Worm (Caenorhabditis elegans) whole organism, late embryonic: ENCODE results near the gene math-3.

Source experiments
- C08G9.2 ChIP-seq: sonication (generic microtip); optimal IDR thresholded peaks from 2 replicates; lab custom pipeline; 2016; ENCODE audit warnings: mild to moderate bottlenecking, missing genetic modification characterization, moderate library complexity, missing compliant biosample characterization
- C38D4.7 ChIP-seq: fragments of 200-800 bp; sonication (Bioruptor generic); optimal IDR thresholded peaks from 2 replicates; lab custom pipeline; 2018; ENCODE audit warnings: mild to moderate bottlenecking, missing genetic modification characterization, moderate library complexity, missing compliant biosample characterization
- K02D7.2 ChIP-seq: sonication (generic microtip); optimal IDR thresholded peaks from 2 replicates; lab custom pipeline; 2017; ENCODE audit warnings: mild to moderate bottlenecking, missing genetic modification characterization, missing compliant biosample characterization
- K09A11.1 ChIP-seq: sonication (generic microtip); optimal IDR thresholded peaks from 2 replicates; lab custom pipeline; 2017; ENCODE audit warnings: antibody characterized with exemption, mild to moderate bottlenecking, missing genetic modification characterization, missing compliant biosample characterization; ENCODE audit not compliant: insufficient read depth
- Y22D7AL.16 ChIP-seq: sonication (generic microtip); optimal IDR thresholded peaks from 2 replicates; lab custom pipeline; 2016; ENCODE audit warnings: missing genetic modification characterization, missing compliant biosample characterization
- ceh-22 ChIP-seq: sonication (generic microtip); optimal IDR thresholded peaks from 2 replicates; lab custom pipeline; 2017; ENCODE audit warnings: missing biosample characterization, missing genetic modification characterization
- ceh-30 ChIP-seq: fragments of 150-350 bp; optimal IDR thresholded peaks from 2 replicates; lab custom pipeline; 2014; ENCODE audit warnings: missing biosample characterization, missing genetic modification characterization
- ceh-31 ChIP-seq: sonication (generic microtip); optimal IDR thresholded peaks from 2 replicates; lab custom pipeline; 2016; ENCODE audit warnings: missing genetic modification characterization, missing compliant biosample characterization
- ceh-45 ChIP-seq: fragments of 200-800 bp; sonication (Bioruptor generic); IDR thresholded peaks from 2 replicates; pipeline ENCODE4 v1.3.6; 2022; ENCODE audit warnings: missing genetic modification reagents, missing genetic modification characterization, missing compliant biosample characterization
- fax-1 ChIP-seq: sonication (generic microtip); optimal IDR thresholded peaks from 2 replicates; lab custom pipeline; 2016; ENCODE audit warnings: missing genotype, missing genetic modification characterization, missing compliant biosample characterization
- fkh-10 ChIP-seq: fragments of 150-350 bp; optimal IDR thresholded peaks from 2 replicates; lab custom pipeline; 2014; ENCODE audit warnings: missing biosample characterization, missing genetic modification reagents, missing genetic modification characterization
- fkh-6 ChIP-seq: sonication (generic microtip); optimal IDR thresholded peaks from 2 replicates; lab custom pipeline; 2016; ENCODE audit warnings: missing genetic modification characterization, missing compliant biosample characterization
- gmeb-2 ChIP-seq: sonication (generic microtip); optimal IDR thresholded peaks from 2 replicates; lab custom pipeline; 2016; ENCODE audit warnings: missing genetic modification characterization, inconsistent platforms, missing compliant biosample characterization
- hlh-13 ChIP-seq: fragments of 200-800 bp; sonication (Bioruptor generic); optimal IDR thresholded peaks from 2 replicates; lab custom pipeline; 2018; ENCODE audit warnings: mild to moderate bottlenecking, missing genetic modification characterization, missing compliant biosample characterization
- hlh-30 ChIP-seq: sonication (generic microtip); optimal IDR thresholded peaks from 2 replicates; lab custom pipeline; 2017; ENCODE audit warnings: antibody characterized with exemption, missing genetic modification characterization, missing compliant biosample characterization; ENCODE audit not compliant: insufficient read depth
- hlh-6 ChIP-seq: sonication (generic microtip); optimal IDR thresholded peaks from 2 replicates; lab custom pipeline; 2016; ENCODE audit warnings: missing genotype, missing genetic modification characterization, missing compliant biosample characterization
- hlh-8 ChIP-seq: sonication (generic microtip); optimal IDR thresholded peaks from 2 replicates; lab custom pipeline; 2016; ENCODE audit warnings: missing genotype, missing genetic modification characterization, missing compliant biosample characterization
- lim-6 ChIP-seq: sonication (generic microtip); optimal IDR thresholded peaks from 2 replicates; lab custom pipeline; 2016; ENCODE audit warnings: missing genetic modification characterization, missing compliant biosample characterization
- nhr-11 ChIP-seq: fragments of 150-350 bp; optimal IDR thresholded peaks from 2 replicates; lab custom pipeline; 2014; ENCODE audit warnings: missing biosample characterization, missing genetic modification characterization
- nhr-232 ChIP-seq: sonication (generic microtip); optimal IDR thresholded peaks from 2 replicates; lab custom pipeline; 2016; ENCODE audit warnings: missing genetic modification characterization, missing compliant biosample characterization
- odd-2 ChIP-seq: sonication (generic microtip); optimal IDR thresholded peaks from 2 replicates; lab custom pipeline; 2017; ENCODE audit warnings: antibody characterized with exemption, mild to moderate bottlenecking, missing genetic modification characterization, missing compliant biosample characterization
- pag-3 ChIP-seq: sonication (generic microtip); optimal IDR thresholded peaks from 2 replicates; lab custom pipeline; 2016; ENCODE audit warnings: missing compliant biosample characterization, missing genetic modification characterization, borderline replicate concordance
- pax-1 ChIP-seq: fragments of 150-350 bp; optimal IDR thresholded peaks from 2 replicates; lab custom pipeline; 2014; ENCODE audit warnings: missing biosample characterization, missing genetic modification characterization
- pha-2 ChIP-seq: sonication (generic microtip); optimal IDR thresholded peaks from 2 replicates; lab custom pipeline; 2017; ENCODE audit warnings: mild to moderate bottlenecking, missing genetic modification characterization, missing compliant biosample characterization
- pha-4 ChIP-seq: fragments of 150-350 bp; optimal IDR thresholded peaks from 2 replicates; lab custom pipeline; 2018; ENCODE audit warnings: missing biosample characterization, missing genetic modification reagents, missing genetic modification characterization
- pqm-1 ChIP-seq: sonication (generic microtip); optimal IDR thresholded peaks from 2 replicates; lab custom pipeline; 2016; ENCODE audit warnings: missing genetic modification characterization, missing compliant biosample characterization
- pros-1 ChIP-seq: fragments of 150-350 bp; optimal IDR thresholded peaks from 2 replicates; lab custom pipeline; 2014; ENCODE audit warnings: missing biosample characterization, missing genetic modification reagents, missing genetic modification characterization
- ref-2 ChIP-seq: sonication (generic microtip); optimal IDR thresholded peaks from 2 replicates; lab custom pipeline; 2016; ENCODE audit warnings: missing genetic modification characterization, missing compliant biosample characterization
- rnt-1 ChIP-seq: sonication (generic microtip); optimal IDR thresholded peaks from 2 replicates; lab custom pipeline; 2016; ENCODE audit warnings: missing genetic modification characterization, missing compliant biosample characterization
- sox-2 ChIP-seq: fragments of 200-800 bp; sonication (Bioruptor generic); IDR thresholded peaks from 2 replicates; pipeline ENCODE4 v1.3.6; 2022; ENCODE audit warnings: missing genetic modification reagents, missing genetic modification characterization, missing compliant biosample characterization
- sox-4 ChIP-seq: sonication (generic microtip); optimal IDR thresholded peaks from 2 replicates; lab custom pipeline; 2017; ENCODE audit warnings: mild to moderate bottlenecking, missing genetic modification characterization, inconsistent platforms, missing compliant biosample characterization
- syd-9 ChIP-seq: sonication (generic microtip); optimal IDR thresholded peaks from 2 replicates; lab custom pipeline; 2016; ENCODE audit warnings: mild to moderate bottlenecking, missing genetic modification characterization, moderate library complexity, missing compliant biosample characterization
- tbx-7 ChIP-seq: sonication (generic microtip); optimal IDR thresholded peaks from 2 replicates; lab custom pipeline; 2016; ENCODE audit warnings: missing genotype, missing genetic modification characterization, missing compliant biosample characterization
- ttx-3 ChIP-seq: sonication (generic microtip); optimal IDR thresholded peaks from 2 replicates; lab custom pipeline; 2016; ENCODE audit warnings: missing genetic modification reagents, missing genetic modification characterization, missing compliant biosample characterization
- unc-42 ChIP-seq: sonication (generic microtip); optimal IDR thresholded peaks from 2 replicates; lab custom pipeline; 2016; ENCODE audit warnings: missing genotype, missing genetic modification characterization, missing compliant biosample characterization
- zip-5 ChIP-seq: sonication (generic microtip); optimal IDR thresholded peaks from 2 replicates; lab custom pipeline; 2016; ENCODE audit warnings: missing genetic modification characterization, missing compliant biosample characterization
- ztf-16 ChIP-seq: sonication (generic microtip); optimal IDR thresholded peaks from 2 replicates; lab custom pipeline; 2017; ENCODE audit warnings: missing genetic modification characterization, missing compliant biosample characterization

math-3 gene

DNA sequence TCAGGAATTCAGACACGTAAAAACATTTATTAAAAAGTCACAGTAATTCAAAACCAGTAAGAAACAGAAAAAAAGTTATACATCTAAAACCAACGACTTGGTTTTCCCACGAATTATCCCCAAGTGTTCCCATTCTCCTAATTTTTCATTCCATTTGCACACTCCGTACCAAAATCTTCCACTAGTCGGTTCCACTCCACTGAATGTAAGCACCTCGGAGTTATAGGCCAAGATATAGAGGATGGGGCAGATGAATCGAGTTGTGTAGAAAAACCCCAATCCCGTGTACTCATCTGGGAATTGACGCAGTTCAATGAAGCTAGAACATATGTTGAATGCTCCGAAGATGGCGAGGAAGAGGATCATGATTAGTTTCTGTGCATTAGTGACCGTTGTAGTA lies 15.3 kb downstream of the math-3 start:
- TF ChIP-seq zip-5 (tag; lab: Kevin White, UChicago) (no peak), C38D4.7 (GFP tag; lab: Kevin White, UChicago) (no peak), syd-9 (tag; lab: Kevin White, UChicago) (no peak), ztf-16 (no peak), pax-1 (tag; lab: Kevin White, UChicago) (no peak), pqm-1 (no peak), pha-2 (tag; lab: Kevin White, UChicago) (no peak), rnt-1 (tag; lab: Kevin White, UChicago) (no peak), unc-42 (tag; lab: Kevin White, UChicago) (no peak), fkh-6 (no peak), ceh-22 (tag; lab: Kevin White, UChicago) (no peak)

DNA sequence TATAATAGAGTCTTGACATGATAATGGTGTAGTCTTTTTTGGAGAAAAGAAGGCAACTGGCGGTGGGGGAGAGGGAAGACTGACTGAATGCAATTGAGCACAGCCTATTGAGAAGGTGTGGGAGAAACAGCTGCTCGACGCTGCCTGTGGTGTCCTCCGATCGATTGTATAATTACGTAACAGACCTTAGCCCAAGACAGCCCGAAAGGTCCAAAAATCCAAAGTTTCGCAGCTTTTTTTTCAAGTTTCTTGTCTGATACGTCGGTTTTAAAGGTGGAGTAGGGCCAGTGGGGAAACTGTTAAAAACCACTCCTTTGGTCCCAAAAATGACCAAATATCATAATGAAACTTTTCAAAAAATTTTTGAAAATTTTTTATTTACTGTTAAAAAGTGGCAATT lies 16.2 kb downstream of the math-3 start, which contains the start of the genes C08F1.6 and fbxb-13:
Gene C08F1.6 (minus strand): TSS at position 101 of the 400 bp plus-strand sequence.
Gene fbxb-13 (plus strand): TSS at position 191 of the 400 bp plus-strand sequence.
- TF ChIP-seq hlh-8 (tag; lab: Kevin White, UChicago) (no peak), sox-2 (GFP tag; lab: Robert Waterston, UW) (no peak), pha-4 (tag; lab: Kevin White, UChicago) (no peak), fax-1 (tag; lab: Kevin White, UChicago) (no peak), pag-3 (tag; lab: Kevin White, UChicago) (no peak), nhr-232 (no peak), ceh-31 (tag; lab: Kevin White, UChicago) (no peak), nhr-11 (no peak)

DNA sequence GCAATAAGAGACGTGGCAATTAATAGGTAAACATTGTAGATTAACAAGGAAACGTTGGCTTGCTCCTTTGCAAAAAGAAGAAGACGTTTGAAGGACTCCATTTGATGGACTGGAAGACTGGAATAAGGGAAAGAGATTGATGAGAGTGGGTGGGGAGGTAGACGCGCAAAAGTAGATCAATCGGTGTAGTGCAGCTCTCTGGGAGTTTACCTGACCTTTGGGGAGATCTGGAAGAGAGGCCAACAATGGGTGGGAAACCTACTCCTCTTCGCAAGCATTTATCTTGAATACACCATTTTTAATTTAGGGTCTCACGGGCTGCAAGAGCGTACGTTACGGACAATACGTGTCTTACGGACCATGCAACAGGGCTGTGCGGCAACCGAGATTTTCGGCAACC lies 34.5 kb downstream of the math-3 start, which contains the start of gene C08F1.12:
Gene C08F1.12 (minus strand): TSS at position 101 of the 400 bp plus-strand sequence.
- no peak for TF ChIP-seq ceh-31 (tag; lab: Kevin White, UChicago)
- no peak for TF ChIP-seq odd-2 (tag; lab: Kevin White, UChicago)
- TF ChIP-seq ceh-22 (tag; lab: Kevin White, UChicago), result no peak
- no peak for TF ChIP-seq C08G9.2 (tag; lab: Kevin White, UChicago)
- no peak for TF ChIP-seq unc-42 (tag; lab: Kevin White, UChicago)
- no peak for TF ChIP-seq pqm-1
- no peak for TF ChIP-seq Y22D7AL.16
- no peak for TF ChIP-seq ttx-3 (tag; lab: Kevin White, UChicago)
- no peak for TF ChIP-seq ref-2 (tag; lab: Kevin White, UChicago)
- TF ChIP-seq K09A11.1, result no peak
- TF ChIP-seq K02D7.2 (tag; lab: Kevin White, UChicago), result no peak
- TF ChIP-seq pha-2 (tag; lab: Kevin White, UChicago), result no peak

DNA sequence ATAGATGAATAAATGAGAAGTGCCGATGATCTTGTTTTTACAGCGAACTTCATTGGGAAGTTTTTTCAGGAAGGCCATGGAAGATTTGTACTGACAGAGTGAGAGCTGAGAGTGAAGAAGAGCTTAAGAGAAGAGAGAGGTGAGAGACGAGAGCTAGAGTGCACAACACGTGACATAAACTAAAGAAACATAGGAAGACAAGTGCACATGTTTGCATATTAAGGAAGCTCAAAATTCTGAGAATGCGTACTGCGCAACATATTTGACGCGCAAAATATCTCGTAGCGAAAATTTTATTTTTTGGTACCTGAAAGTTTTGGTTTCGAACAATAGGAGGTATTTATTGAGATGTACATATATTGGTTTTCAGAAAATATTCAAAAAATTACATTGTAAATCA lies 36.3 kb downstream of the math-3 start, which contains the start of gene C08F1.8:
Gene C08F1.8 (minus strand): TSS at position 101 of the 400 bp plus-strand sequence.
- TF ChIP-seq hlh-30 (tag; lab: Kevin White, UChicago) (peak; percentile 42), hlh-13 (GFP tag; lab: Kevin White, UChicago) (no peak), ceh-30 (tag; lab: Kevin White, UChicago) (no peak), gmeb-2 (no peak), sox-4 (tag; lab: Kevin White, UChicago) (no peak), syd-9 (tag; lab: Kevin White, UChicago) (no peak), lim-6 (tag; lab: Kevin White, UChicago) (no peak)

DNA sequence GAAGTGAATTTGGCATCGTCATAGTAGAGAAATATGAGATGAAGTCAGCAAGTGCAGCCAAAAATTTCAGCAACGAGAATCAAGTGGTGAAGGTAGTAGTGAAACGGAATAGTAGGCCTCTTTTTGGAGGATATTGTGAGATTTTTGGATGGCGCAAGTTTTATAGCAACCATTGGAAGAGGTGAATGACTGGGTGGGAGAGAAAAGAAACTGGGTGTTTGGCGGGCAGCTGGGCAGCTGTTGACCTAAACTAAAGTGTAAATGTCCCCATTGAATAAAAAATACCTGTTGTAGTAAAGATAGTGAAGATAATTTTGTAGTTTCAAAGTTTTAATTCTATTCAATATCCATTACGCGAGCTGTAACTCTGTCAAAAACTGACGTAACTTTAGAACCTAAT lies 44.2 kb downstream of the math-3 start:
- no peak for TF ChIP-seq hlh-6 (tag; lab: Kevin White, UChicago)
- TF ChIP-seq fkh-10 (GFP tag; lab: Kevin White, UChicago), result no peak
- TF ChIP-seq tbx-7 (tag; lab: Kevin White, UChicago), result no peak
- TF ChIP-seq pros-1 (tag; lab: Kevin White, UChicago), result no peak
- no peak for TF ChIP-seq ceh-45
